Worm (Caenorhabditis elegans) whole organism, young adult: ENCODE data around the gene F54D10.5.

ENCODE experiments used
- D2030.7 ChIP-seq: fragments of 200-800 bp; sonication (Bioruptor generic); IDR thresholded peaks from 2 replicates; pipeline ENCODE4 v1.3.6; 2022; ENCODE audit warnings: missing genetic modification reagents, missing genetic modification characterization, missing compliant biosample characterization
- F10E7.11 ChIP-seq: sonication (generic microtip); optimal IDR thresholded peaks from 2 replicates; lab custom pipeline; 2017; ENCODE audit warnings: mild to moderate bottlenecking, missing genetic modification characterization, moderate library complexity, missing compliant biosample characterization
- F22D6.2 ChIP-seq: sonication (generic microtip); optimal IDR thresholded peaks from 2 replicates; lab custom pipeline; 2016; ENCODE audit warnings: mild to moderate bottlenecking, missing genetic modification characterization, missing compliant biosample characterization
- F33H1.4 ChIP-seq: fragments of 200-800 bp; sonication (Bioruptor generic); IDR thresholded peaks from 2 replicates; pipeline ENCODE4 v1.3.6; 2022; ENCODE audit warnings: missing genetic modification reagents, missing genetic modification characterization, missing compliant biosample characterization
- Y53G8AR.9 ChIP-seq: fragments of 200-800 bp; sonication (Bioruptor generic); conservative IDR thresholded peaks from 2 replicates; pipeline ENCODE4 v1.3.6; 2022; ENCODE audit warnings: missing genetic modification reagents, missing genetic modification characterization, missing compliant biosample characterization
- Y56A3A.18 ChIP-seq: fragments of 200-800 bp; sonication (Bioruptor generic); IDR thresholded peaks from 2 replicates; pipeline ENCODE4 v1.3.6; 2022; ENCODE audit warnings: missing genetic modification reagents, missing genetic modification characterization, missing compliant biosample characterization
- Y67H2A.10 ChIP-seq: fragments of 200-800 bp; sonication (Bioruptor generic); conservative IDR thresholded peaks from 2 replicates; pipeline ENCODE4 v1.3.6; 2022; ENCODE audit warnings: missing genetic modification reagents, missing genetic modification characterization, missing compliant biosample characterization
- ZK185.1 ChIP-seq: sonication (generic microtip); optimal IDR thresholded peaks from 2 replicates; lab custom pipeline; 2016; ENCODE audit warnings: mild to moderate bottlenecking, missing genetic modification characterization, missing compliant biosample characterization; ENCODE audit not compliant: poor library complexity, severe bottlenecking
- atf-7 ChIP-seq: sonication (generic microtip); optimal IDR thresholded peaks from 2 replicates; lab custom pipeline; 2017; ENCODE audit warnings: mild to moderate bottlenecking, missing genetic modification characterization, missing compliant biosample characterization
- athp-1 ChIP-seq: sonication (generic microtip); optimal IDR thresholded peaks from 2 replicates; lab custom pipeline; 2017; ENCODE audit warnings: mild to moderate bottlenecking, missing genetic modification characterization, missing compliant biosample characterization
- attf-6 ChIP-seq: fragments of 200-800 bp; sonication (Bioruptor generic); IDR thresholded peaks from 2 replicates; pipeline ENCODE4 v1.3.6; 2022; ENCODE audit warnings: missing genetic modification reagents, missing genetic modification characterization, missing compliant biosample characterization
- bed-2 ChIP-seq: fragments of 200-800 bp; sonication (Bioruptor generic); IDR thresholded peaks from 2 replicates; pipeline ENCODE4 v1.3.6; 2022; ENCODE audit warnings: missing genetic modification reagents, missing genetic modification characterization, missing compliant biosample characterization
- ceh-100 ChIP-seq: fragments of 200-800 bp; sonication (Bioruptor generic); IDR thresholded peaks from 2 replicates; pipeline ENCODE4 v1.3.6; 2022; ENCODE audit warnings: missing genetic modification reagents, missing genetic modification characterization, missing compliant biosample characterization
- ceh-27 ChIP-seq: fragments of 200-800 bp; sonication (Bioruptor generic); optimal IDR thresholded peaks from 2 replicates; lab custom pipeline; 2018; ENCODE audit warnings: mild to moderate bottlenecking, missing genetic modification characterization, moderate library complexity, missing compliant biosample characterization
- ceh-40 ChIP-seq: fragments of 200-800 bp; sonication (Bioruptor generic); IDR thresholded peaks from 2 replicates; pipeline ENCODE4 v1.3.6; 2022; ENCODE audit warnings: missing genetic modification characterization, missing compliant biosample characterization
- ceh-91 ChIP-seq: fragments of 200-800 bp; sonication (Bioruptor generic); IDR thresholded peaks from 2 replicates; pipeline ENCODE4 v1.3.6; 2022; ENCODE audit warnings: missing genetic modification reagents, missing genetic modification characterization, missing compliant biosample characterization
- die-1 ChIP-seq: sonication (generic microtip); optimal IDR thresholded peaks from 2 replicates; lab custom pipeline; 2016; ENCODE audit warnings: missing genotype, mild to moderate bottlenecking, missing genetic modification characterization, missing compliant biosample characterization
- dox-1 ChIP-seq: fragments of 200-800 bp; sonication (Bioruptor generic); IDR thresholded peaks from 2 replicates; pipeline ENCODE4 v1.3.6; 2022; ENCODE audit warnings: missing genetic modification reagents, missing genetic modification characterization, missing compliant biosample characterization
- egl-18 ChIP-seq: fragments of 200-800 bp; sonication (Bioruptor generic); IDR thresholded peaks from 2 replicates; pipeline ENCODE4 v1.3.6; 2022; ENCODE audit warnings: missing genetic modification reagents, missing genetic modification characterization, missing compliant biosample characterization
- hlh-12 ChIP-seq: sonication (generic microtip); optimal IDR thresholded peaks from 2 replicates; lab custom pipeline; 2016; ENCODE audit warnings: missing genetic modification characterization, missing compliant biosample characterization
- lag-1 ChIP-seq: fragments of 200-800 bp; sonication (Bioruptor generic); IDR thresholded peaks from 2 replicates; pipeline ENCODE4 v1.3.6; 2022; ENCODE audit warnings: missing genetic modification reagents, missing genetic modification characterization, missing compliant biosample characterization
- lin-26 ChIP-seq: fragments of 200-800 bp; sonication (Bioruptor generic); IDR thresholded peaks from 2 replicates; pipeline ENCODE4 v1.3.6; 2022; ENCODE audit warnings: missing genetic modification reagents, missing genetic modification characterization, missing compliant biosample characterization
- lin-54 ChIP-seq: fragments of 200-800 bp; sonication (Bioruptor generic); optimal IDR thresholded peaks from 2 replicates; lab custom pipeline; 2018; ENCODE audit warnings: mild to moderate bottlenecking, missing genetic modification characterization, missing compliant biosample characterization
- madf-6 ChIP-seq: fragments of 200-800 bp; sonication (Bioruptor generic); IDR thresholded peaks from 2 replicates; pipeline ENCODE4 v1.3.6; 2022; ENCODE audit warnings: missing genetic modification reagents, missing genetic modification characterization, missing compliant biosample characterization
- nhr-90 ChIP-seq: sonication (generic microtip); optimal IDR thresholded peaks from 2 replicates; lab custom pipeline; 2016; ENCODE audit warnings: missing genotype, mild to moderate bottlenecking, missing genetic modification characterization, missing compliant biosample characterization
- repo-1 ChIP-seq: sonication (generic microtip); optimal IDR thresholded peaks from 2 replicates; lab custom pipeline; 2017; ENCODE audit warnings: mild to moderate bottlenecking, missing genetic modification characterization, missing compliant biosample characterization
- snpc-1.3 ChIP-seq: sonication (generic microtip); optimal IDR thresholded peaks from 2 replicates; lab custom pipeline; 2017; ENCODE audit warnings: missing genetic modification characterization, mild to moderate bottlenecking, missing compliant biosample characterization, antibody characterized with exemption, moderate library complexity, missing genotype, missing genetic modification reagents; ENCODE audit not compliant: insufficient read depth
- tbp1 ChIP-seq: fragments of 200-800 bp; sonication (Bioruptor generic); optimal IDR thresholded peaks from 2 replicates; lab custom pipeline; 2018; ENCODE audit warnings: mild to moderate bottlenecking, missing genetic modification characterization, missing compliant biosample characterization
- unc-130 ChIP-seq: sonication (generic microtip); optimal IDR thresholded peaks from 2 replicates; lab custom pipeline; 2016; ENCODE audit warnings: missing genetic modification reagents, missing genetic modification characterization, missing compliant biosample characterization
- zfh-2 ChIP-seq: fragments of 200-800 bp; sonication (Bioruptor generic); conservative IDR thresholded peaks from 2 replicates; pipeline ENCODE4 v1.3.6; 2022; ENCODE audit warnings: missing genetic modification reagents, missing genetic modification characterization, missing compliant biosample characterization
- ztf-22 ChIP-seq: fragments of 200-800 bp; sonication (Bioruptor generic); optimal IDR thresholded peaks from 2 replicates; lab custom pipeline; 2018; ENCODE audit warnings: mild to moderate bottlenecking, missing genetic modification characterization, moderate library complexity, missing compliant biosample characterization
- ztf-28 ChIP-seq: fragments of 200-800 bp; sonication (Bioruptor generic); IDR thresholded peaks from 2 replicates; pipeline ENCODE4 v1.3.6; 2022; ENCODE audit warnings: missing genetic modification reagents, missing genetic modification characterization, missing compliant biosample characterization
- ztf-3 ChIP-seq: fragments of 200-800 bp; sonication (Bioruptor generic); optimal IDR thresholded peaks from 2 replicates; lab custom pipeline; 2018; ENCODE audit warnings: mild to moderate bottlenecking, missing genetic modification characterization, missing compliant biosample characterization

F54D10.5 gene

ce11 chrII:3808643-3809042 lies 666 bp upstream of the F54D10.5 start (continued):
- no peak for TF ChIP-seq Y53G8AR.9 (GFP tag; lab: Robert Waterston, UW)
- peak; percentile 61; the same call in 1 of the 2 replicates for TF ChIP-seq ceh-91 (GFP tag; lab: Robert Waterston, UW)
- no peak for TF ChIP-seq hlh-12
- peak; percentile 52 for TF ChIP-seq F33H1.4 (GFP tag; lab: Robert Waterston, UW)
- peak; percentile 32; the same call in 1 of the 2 replicates for TF ChIP-seq D2030.7 (GFP tag; lab: Robert Waterston, UW)

ce11 chrII:3806964-3807363 lies 1.0 kb downstream of the F54D10.5 start, which contains the start of gene F54D10.4:
TSS of gene F54D10.4 (minus strand) at chrII:3807064.
- no peak for TF ChIP-seq tbp1 (GFP tag; lab: Kevin White, UChicago)
- 0 out of 2 replicates have a peak, but pooled peaks have one; percentile 9 for TF ChIP-seq madf-6 (GFP tag; lab: Robert Waterston, UW)

- TF ChIP-seq tbp1 (GFP tag; lab: Kevin White, UChicago) = no peak
- no peak for TF ChIP-seq F10E7.11
- no peak for TF ChIP-seq lin-26 (GFP tag; lab: Robert Waterston, UW)
- TF ChIP-seq ceh-100 = no peak
- TF ChIP-seq lin-54 = no peak
- TF ChIP-seq die-1 (tag; lab: Kevin White, UChicago) = no peak
- TF ChIP-seq Y53G8AR.9 (GFP tag; lab: Robert Waterston, UW) = no peak
- TF ChIP-seq atf-7 = no peak
- TF ChIP-seq attf-6 = no peak
- no peak for TF ChIP-seq D2030.7 (GFP tag; lab: Robert Waterston, UW)
- no peak for TF ChIP-seq zfh-2 (GFP tag; lab: Robert Waterston, UW)
- TF ChIP-seq athp-1 = no peak
- no peak for TF ChIP-seq lag-1
Measured at ce11 chrII:3805518-3805917, 2.5 kb downstream of the F54D10.5 start.

ce11 chrII:3803219-3803618 lies 4.8 kb downstream of the F54D10.5 start, which contains the start of gene ins-32:
TSS of gene ins-32 (minus strand) at chrII:3803319.
- TF ChIP-seq bed-2 (GFP tag; lab: Robert Waterston, UW) (no peak), ceh-40 (no peak), F22D6.2 (no peak), unc-130 (no peak), ztf-22 (GFP tag; lab: Kevin White, UChicago) (no peak), snpc-1.3 (tag; lab: Kevin White, UChicago) (no peak), D2030.7 (GFP tag; lab: Robert Waterston, UW) (no peak), nhr-90 (tag; lab: Kevin White, UChicago) (no peak), egl-18 (no peak), repo-1 (no peak), ztf-3 (GFP tag; lab: Kevin White, UChicago) (no peak)
- TF ChIP-seq, all 124 proteins: peak for 0

- TF ChIP-seq ztf-3 (GFP tag; lab: Kevin White, UChicago) = no peak
- TF ChIP-seq ceh-27 (GFP tag; lab: Kevin White, UChicago) = no peak
- no peak for TF ChIP-seq ztf-28 (GFP tag; lab: Robert Waterston, UW)
- no peak for TF ChIP-seq Y53G8AR.9 (GFP tag; lab: Robert Waterston, UW)
- no peak for TF ChIP-seq Y67H2A.10 (GFP tag; lab: Robert Waterston, UW)
- TF ChIP-seq F10E7.11 = no peak
- no peak for TF ChIP-seq dox-1 (GFP tag; lab: Robert Waterston, UW)
- no peak for TF ChIP-seq Y56A3A.18 (GFP tag; lab: Robert Waterston, UW)
- no peak for TF ChIP-seq ZK185.1
Measured at ce11 chrII:3795323-3795722, 12.7 kb downstream of the F54D10.5 start, which contains the start of gene Y8A9A.2. TSS of gene Y8A9A.2 (plus strand) at chrII:3795623.
